Worm (Caenorhabditis elegans) whole organism, L4/young adult: ENCODE data around the gene xbx-6.

Experiments
- W03F9.2 ChIP-seq: fragments of 150-350 bp; optimal IDR thresholded peaks from 2 replicates; lab custom pipeline; 2014; ENCODE audit warnings: missing biosample characterization, missing genetic modification characterization
- dao-5 ChIP-seq: sonication (generic microtip); optimal IDR thresholded peaks from 2 replicates; lab custom pipeline; 2016; ENCODE audit warnings: missing genotype, missing genetic modification characterization, moderate library complexity, missing compliant biosample characterization
- him-1 ChIP-seq: sonication (generic microtip); optimal IDR thresholded peaks from 2 replicates; lab custom pipeline; 2016; ENCODE audit warnings: missing genotype, missing genetic modification reagents, missing genetic modification characterization, missing compliant biosample characterization

- no peak for TF ChIP-seq him-1
- TF ChIP-seq dao-5 (tag; lab: Kevin White, UChicago) = no peak
- no peak for TF ChIP-seq W03F9.2 (tag; lab: Kevin White, UChicago)
These were observed 30.4 kb upstream of the xbx-6 start for ce11 chrV:9672495-9672894.
